Worm (Caenorhabditis elegans) whole organism, midembryonic: ENCODE data around the gene Y71H2AM.3.

Source experiments
- cog-1 ChIP-seq: sonication (generic microtip); optimal IDR thresholded peaks from 2 replicates; lab custom pipeline; 2016; ENCODE audit warnings: missing genetic modification characterization, missing compliant biosample characterization
- flt-1 ChIP-seq: fragments of 200-800 bp; sonication (Bioruptor generic); IDR thresholded peaks from 2 replicates; pipeline ENCODE4 v1.3.6; 2022; ENCODE audit warnings: missing genetic modification characterization, missing compliant biosample characterization
- klf-2 ChIP-seq: fragments of 200-800 bp; sonication (Bioruptor generic); conservative IDR thresholded peaks from 2 replicates; pipeline ENCODE4 v1.3.6; 2022; ENCODE audit warnings: missing genetic modification reagents, missing genetic modification characterization, missing compliant biosample characterization
- tab-1 ChIP-seq: fragments of 200-800 bp; sonication (Bioruptor generic); IDR thresholded peaks from 2 replicates; pipeline ENCODE4 v1.3.6; 2022; ENCODE audit warnings: missing genetic modification characterization, missing compliant biosample characterization
- ztf-23 ChIP-seq: fragments of 200-800 bp; sonication (Bioruptor generic); IDR thresholded peaks from 2 replicates; pipeline ENCODE4 v1.3.6; 2022; ENCODE audit warnings: missing genetic modification reagents, missing genetic modification characterization, missing compliant biosample characterization
- ztf-29 ChIP-seq: fragments of 200-800 bp; sonication (Bioruptor generic); IDR thresholded peaks from 2 replicates; pipeline ENCODE4 v1.3.6; 2022; ENCODE audit warnings: missing genetic modification reagents, missing genetic modification characterization, missing compliant biosample characterization

- TF ChIP-seq flt-1 (GFP tag; lab: Robert Waterston, UW) (no peak), cog-1 (tag; lab: Kevin White, UChicago) (no peak), ztf-23 (GFP tag; lab: Robert Waterston, UW) (no peak), klf-2 (GFP tag; lab: Robert Waterston, UW) (no peak), ztf-29 (GFP tag; lab: Robert Waterston, UW) (no peak), tab-1 (no peak)
Observed at ce11 chrIII:2855929-2856328, 50.7 kb downstream of the Y71H2AM.3 start, which contains the start of gene F56F11.4.
